Fruit fly (Drosophila melanogaster): Measurements from ENCODE around the gene CG14285.

dm6 chr3R:19015423-19015810 is 9.5 kb upstream of the CG14285 start:
- TF ChIP-seq Sin3A (optimal IDR thresholded peaks at IDR 0.05) (no peak), Myc (optimal IDR thresholded peaks at IDR 0.05) (no peak), h (optimal IDR thresholded peaks at IDR 0.05) (no peak), ttk (optimal IDR thresholded peaks at IDR 0.05) (no peak), psq (optimal IDR thresholded peaks at IDR 0.05) (no peak), insv (optimal IDR thresholded peaks at IDR 0.05) (no peak)
